Fruit fly (Drosophila melanogaster): ENCODE results near the gene CG1637.

CG1637 gene

DNA sequence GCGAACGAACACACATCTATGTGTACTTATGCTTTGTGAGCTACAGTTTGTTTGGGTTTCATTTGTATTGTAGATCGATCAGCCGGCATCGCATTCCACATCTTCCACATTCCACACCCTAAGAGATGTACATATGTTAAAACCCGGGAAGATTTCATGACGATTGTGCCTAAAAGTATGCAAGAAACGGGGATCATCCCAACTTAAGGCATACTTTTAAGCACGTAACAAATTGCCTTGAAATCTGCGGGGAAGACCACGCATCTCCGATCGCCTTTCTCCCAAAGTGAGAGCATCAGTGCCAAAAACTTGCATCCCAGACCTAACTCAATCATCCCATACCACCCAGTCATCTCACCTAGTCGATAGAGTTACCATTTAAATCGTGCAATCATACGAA lies 44.0 kb upstream of the CG1637 start:
- no peak for TF ChIP-seq rn (GFP tag; IDR thresholded peaks at IDR 0.05)
- TF ChIP-seq EcR (GFP tag; optimal IDR thresholded peaks at IDR 0.05) = no peak
- TF ChIP-seq CG4496 (GFP tag; IDR thresholded peaks at IDR 0.05) = no peak
- TF ChIP-seq CG8159 (tag; optimal IDR thresholded peaks at IDR 0.05) = no peak
- TF ChIP-seq CG17806 (tag; optimal IDR thresholded peaks at IDR 0.05) = no peak
- no peak for TF ChIP-seq CG8301 (tag; optimal IDR thresholded peaks at IDR 0.05)
- no peak for TF ChIP-seq CG14655 (GFP tag; optimal IDR thresholded peaks at IDR 0.05)
- no peak for TF ChIP-seq CG12605 (GFP tag; IDR thresholded peaks at IDR 0.05)
- TF ChIP-seq CG13204 (GFP tag; optimal IDR thresholded peaks at IDR 0.05) = no peak
- no peak for TF ChIP-seq gl (tag; optimal IDR thresholded peaks at IDR 0.05)
- no peak for TF ChIP-seq CG34367 (tag; optimal IDR thresholded peaks at IDR 0.05)
- no peak for TF ChIP-seq Ets98B (GFP tag; IDR thresholded peaks at IDR 0.05)
- no peak for TF ChIP-seq CG15710 (tag; optimal IDR thresholded peaks at IDR 0.05)

- no peak for TF ChIP-seq CG13204 (GFP tag; optimal IDR thresholded peaks at IDR 0.05)
Observed at dm6 chrX:10912585-10912984, 34.9 kb upstream of the CG1637 start.

DNA sequence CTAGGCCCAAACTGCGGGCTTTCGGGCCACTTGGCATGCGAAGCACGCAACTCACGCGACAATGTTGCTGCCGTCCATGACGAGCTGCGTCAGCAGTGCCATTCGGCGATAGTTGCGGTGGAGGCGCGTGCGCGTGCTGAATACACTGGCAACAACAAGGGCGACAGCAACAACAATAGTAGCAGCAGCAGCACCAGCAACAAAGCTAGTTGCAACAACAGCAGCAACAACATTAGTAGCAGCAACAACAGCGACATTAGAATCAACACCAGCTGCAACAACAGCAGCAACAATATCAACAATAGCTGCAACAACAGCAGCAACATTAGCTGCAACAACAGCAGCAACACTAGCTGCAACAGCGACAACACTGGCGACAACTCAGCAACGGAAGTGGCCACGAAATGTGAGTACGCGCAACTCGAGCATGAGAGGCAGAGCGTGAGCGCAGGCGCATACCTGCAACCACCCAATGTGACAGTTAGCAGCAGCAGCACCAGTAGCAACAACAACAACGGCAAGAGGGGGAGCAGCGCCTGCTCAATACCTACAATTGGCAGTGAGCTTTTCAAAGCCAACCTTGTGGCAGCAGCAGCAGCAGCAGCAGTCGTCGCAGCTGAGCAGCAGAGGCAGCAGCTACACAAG lies 28.7 kb upstream of the CG1637 start:
- TF ChIP-seq CG15710 (tag; optimal IDR thresholded peaks at IDR 0.05) = no peak
- TF ChIP-seq CG8159 (tag; optimal IDR thresholded peaks at IDR 0.05) = no peak
- no peak for TF ChIP-seq rn (GFP tag; IDR thresholded peaks at IDR 0.05)
- no peak for TF ChIP-seq CG10348 (GFP tag; IDR thresholded peaks at IDR 0.05)
- no peak for TF ChIP-seq gl (tag; optimal IDR thresholded peaks at IDR 0.05)
- TF ChIP-seq CG12605 (GFP tag; IDR thresholded peaks at IDR 0.05) = no peak
- TF ChIP-seq Ets98B (GFP tag; IDR thresholded peaks at IDR 0.05) = no peak
- no peak for TF ChIP-seq CG13204 (GFP tag; optimal IDR thresholded peaks at IDR 0.05)
- TF ChIP-seq CG34367 (tag; optimal IDR thresholded peaks at IDR 0.05) = no peak
- no peak for TF ChIP-seq CG9948 (tag; optimal IDR thresholded peaks at IDR 0.05)
- no peak for TF ChIP-seq CG17806 (tag; optimal IDR thresholded peaks at IDR 0.05)
- TF ChIP-seq Pif1A (GFP tag; optimal IDR thresholded peaks at IDR 0.05) = no peak
- TF ChIP-seq CG4496 (GFP tag; IDR thresholded peaks at IDR 0.05) = no peak

DNA sequence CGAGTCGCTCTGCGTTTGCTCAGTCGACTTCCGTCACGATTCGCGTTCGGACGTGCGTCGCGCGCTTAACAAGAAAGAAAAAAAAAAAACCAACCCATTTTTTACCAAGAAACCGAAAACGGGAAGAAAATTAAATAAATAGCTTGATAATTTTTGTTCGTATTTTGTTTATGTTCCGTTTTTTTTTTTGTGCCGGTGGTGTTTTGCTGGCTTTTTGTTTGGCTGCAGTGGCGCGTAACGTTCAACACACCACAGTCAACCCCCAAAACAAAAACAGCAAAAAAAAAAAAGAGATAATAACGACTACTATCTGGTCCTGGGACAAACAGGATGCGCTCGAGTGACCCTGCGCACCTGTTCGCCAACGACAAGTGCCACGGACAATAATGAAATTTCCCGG lies 27.8 kb upstream of the CG1637 start, which contains the start of gene CG43901:
Gene CG43901, plus strand, starts transcription at position 301 of the 400 bp plus-strand sequence.
- TF ChIP-seq EcR (GFP tag; optimal IDR thresholded peaks at IDR 0.05) (no peak), Snoo (tag; optimal IDR thresholded peaks at IDR 0.05) (no peak), gl (tag; optimal IDR thresholded peaks at IDR 0.05) (no peak), Pif1A (GFP tag; optimal IDR thresholded peaks at IDR 0.05) (no peak), CG34367 (tag; optimal IDR thresholded peaks at IDR 0.05) (no peak), CG17806 (tag; optimal IDR thresholded peaks at IDR 0.05) (no peak), D1 (tag; optimal IDR thresholded peaks at IDR 0.05) (no peak), CG12605 (GFP tag; IDR thresholded peaks at IDR 0.05) (no peak), rn (GFP tag; IDR thresholded peaks at IDR 0.05) (no peak), CG15710 (tag; optimal IDR thresholded peaks at IDR 0.05) (no peak)

- TF ChIP-seq CG9948 (tag; optimal IDR thresholded peaks at IDR 0.05) (peak; percentile 11), Pif1B (GFP tag; optimal IDR thresholded peaks at IDR 0.05) (peak; percentile 24), Pif1A (GFP tag; optimal IDR thresholded peaks at IDR 0.05) (peak; percentile 19), Snoo (tag; optimal IDR thresholded peaks at IDR 0.05) (peak; percentile 18), CG8301 (tag; optimal IDR thresholded peaks at IDR 0.05) (no peak), CG10348 (GFP tag; IDR thresholded peaks at IDR 0.05) (no peak), CG15710 (tag; optimal IDR thresholded peaks at IDR 0.05) (peak; percentile 7), CG8159 (tag; optimal IDR thresholded peaks at IDR 0.05) (peak; percentile 35), CG34367 (tag; optimal IDR thresholded peaks at IDR 0.05) (no peak), CG32121 (GFP tag; IDR thresholded peaks at IDR 0.05) (no peak), CG14655 (GFP tag; optimal IDR thresholded peaks at IDR 0.05) (peak; percentile 38)
Observed at dm6 chrX:10905047-10905446, 27.4 kb upstream of the CG1637 start.

dm6 chrX:10899665-10900064 lies 22.0 kb upstream of the CG1637 start, which contains the start of gene CG15208:
Gene CG15208 (plus strand): TSS chrX:10899965.
- TF ChIP-seq CG34367 (tag; optimal IDR thresholded peaks at IDR 0.05) (no peak), CG13204 (GFP tag; optimal IDR thresholded peaks at IDR 0.05) (no peak), CG32121 (GFP tag; IDR thresholded peaks at IDR 0.05) (no peak), CG17806 (tag; optimal IDR thresholded peaks at IDR 0.05) (no peak), CG14655 (GFP tag; optimal IDR thresholded peaks at IDR 0.05) (no peak), Snoo (tag; optimal IDR thresholded peaks at IDR 0.05) (no peak), EcR (GFP tag; optimal IDR thresholded peaks at IDR 0.05) (no peak), fd96Ca (GFP tag; IDR thresholded peaks at IDR 0.05) (no peak), CG12605 (GFP tag; IDR thresholded peaks at IDR 0.05) (no peak), CG8159 (tag; optimal IDR thresholded peaks at IDR 0.05) (no peak), Pif1A (GFP tag; optimal IDR thresholded peaks at IDR 0.05) (no peak), CG15710 (tag; optimal IDR thresholded peaks at IDR 0.05) (no peak), Ets98B (GFP tag; IDR thresholded peaks at IDR 0.05) (no peak), CG4496 (GFP tag; IDR thresholded peaks at IDR 0.05) (no peak)

dm6 chrX:10899232-10899631 lies 21.5 kb upstream of the CG1637 start, which contains the start of gene CG1582:
Gene CG1582 (minus strand): TSS chrX:10899302.
- TF ChIP-seq CG34367 (tag; optimal IDR thresholded peaks at IDR 0.05) (no peak), CG15710 (tag; optimal IDR thresholded peaks at IDR 0.05) (peak; percentile 6), CG8159 (tag; optimal IDR thresholded peaks at IDR 0.05) (peak; percentile 11)

Measured in whole organism, pupa.